Worm (Caenorhabditis elegans) whole organism, L2 larva: ENCODE data around the gene twk-43.

ENCODE experiments used
- Y55F3AM.14 ChIP-seq: fragments of 200-800 bp; sonication (Bioruptor generic); optimal IDR thresholded peaks from 2 replicates; lab custom pipeline; 2018; ENCODE audit warnings: mild to moderate bottlenecking, missing genetic modification characterization, missing compliant biosample characterization
- aly-2 ChIP-seq: fragments of 150-350 bp; optimal IDR thresholded peaks from 2 replicates; lab custom pipeline; 2014; ENCODE audit warnings: missing biosample characterization, missing genetic modification characterization
- ama-1 ChIP-seq: fragments of 150-350 bp; optimal IDR thresholded peaks from 2 replicates; lab custom pipeline; 2018; ENCODE audit warnings: inconsistent platforms
- ceh-82 ChIP-seq: fragments of 150-350 bp; optimal IDR thresholded peaks from 2 replicates; lab custom pipeline; 2014; ENCODE audit warnings: missing biosample characterization, missing genetic modification characterization
- fos-1 ChIP-seq: fragments of 150-350 bp; optimal IDR thresholded peaks from 2 replicates; lab custom pipeline; 2014; ENCODE audit warnings: missing biosample characterization, missing genetic modification characterization
- lin-39 ChIP-seq: fragments of 150-350 bp; optimal IDR thresholded peaks from 2 replicates; lab custom pipeline; 2014; ENCODE audit warnings: missing biosample characterization, missing genetic modification reagents, missing genetic modification characterization
- mab-5 ChIP-seq: fragments of 150-350 bp; optimal IDR thresholded peaks from 2 replicates; lab custom pipeline; 2014; ENCODE audit warnings: missing biosample characterization, missing genetic modification characterization
- nhr-23 ChIP-seq: fragments of 150-350 bp; optimal IDR thresholded peaks from 2 replicates; lab custom pipeline; 2014; ENCODE audit warnings: missing biosample characterization, missing genetic modification reagents, missing genetic modification characterization
- nhr-237 ChIP-seq: fragments of 150-350 bp; optimal IDR thresholded peaks from 2 replicates; lab custom pipeline; 2014; ENCODE audit warnings: missing biosample characterization, missing genetic modification characterization
- nhr-25 ChIP-seq: fragments of 150-350 bp; sonication (generic microtip); optimal IDR thresholded peaks from 3 replicates; lab custom pipeline; 2014; ENCODE audit warnings: missing biosample characterization, missing genetic modification characterization
- unc-39 ChIP-seq: fragments of 150-350 bp; optimal IDR thresholded peaks from 2 replicates; lab custom pipeline; 2014; ENCODE audit warnings: missing biosample characterization, missing genetic modification characterization
- unc-62 ChIP-seq: fragments of 150-350 bp; optimal IDR thresholded peaks from 2 replicates; lab custom pipeline; 2014; ENCODE audit warnings: missing biosample characterization, missing genetic modification reagents, missing genetic modification characterization
- zag-1 ChIP-seq: fragments of 150-350 bp; optimal IDR thresholded peaks from 2 replicates; lab custom pipeline; 2014; ENCODE audit warnings: missing biosample characterization, missing genetic modification characterization

DNA sequence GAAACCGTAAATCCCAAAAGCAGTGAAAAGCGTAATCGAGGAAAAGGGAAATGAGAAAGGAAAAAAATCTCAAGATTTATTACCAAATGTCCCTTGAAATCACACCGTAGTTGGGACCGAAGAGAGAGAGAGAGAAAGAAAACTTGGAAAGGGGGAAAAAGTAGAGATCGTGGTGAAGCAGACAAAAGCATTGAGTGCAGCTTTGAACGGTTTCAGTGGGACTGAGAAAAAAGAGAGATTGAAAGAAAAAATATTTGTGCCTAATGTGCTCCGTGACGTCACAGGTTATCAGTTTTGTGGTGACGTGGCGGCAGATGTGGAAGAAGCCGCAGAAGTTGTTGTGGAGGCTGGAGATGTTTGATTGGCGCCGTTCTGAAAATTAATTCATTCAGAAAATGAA is 24.2 kb downstream of the twk-43 start:
- no peak for TF ChIP-seq unc-39
- TF ChIP-seq ceh-82 (tag; lab: Kevin White, UChicago): no peak
- TF ChIP-seq fos-1 (tag; lab: Kevin White, UChicago): no peak
- no peak for TF ChIP-seq nhr-237 (tag; lab: Kevin White, UChicago)
- TF ChIP-seq unc-62 (GFP tag; lab: Kevin White, UChicago): no peak
- TF ChIP-seq lin-39: no peak
- TF ChIP-seq aly-2 (tag; lab: Kevin White, UChicago): no peak
- no peak for TF ChIP-seq nhr-23 (tag; lab: Kevin White, UChicago)
- no peak for TF ChIP-seq mab-5 (tag; lab: Kevin White, UChicago)
- TF ChIP-seq ama-1 (lab: Kevin White, UChicago): no peak
- TF ChIP-seq zag-1 (tag; lab: Kevin White, UChicago): no peak
- TF ChIP-seq Y55F3AM.14 (GFP tag; lab: Kevin White, UChicago): no peak
- TF ChIP-seq nhr-25: no peak
